Worm (Caenorhabditis elegans) whole organism, young adult: ENCODE measurements around the gene Y41C4A.7.

ENCODE experiments used
- B0019.2 ChIP-seq: fragments of 200-800 bp; sonication (Bioruptor generic); conservative IDR thresholded peaks from 2 replicates; pipeline ENCODE4 v1.3.6; 2022; ENCODE audit warnings: missing genetic modification reagents, missing genetic modification characterization, missing compliant biosample characterization
- Y67H2A.10 ChIP-seq: fragments of 200-800 bp; sonication (Bioruptor generic); conservative IDR thresholded peaks from 2 replicates; pipeline ENCODE4 v1.3.6; 2022; ENCODE audit warnings: missing genetic modification reagents, missing genetic modification characterization, missing compliant biosample characterization
- snpc-4 ChIP-seq, 5 experiments: fragments of 150-350 bp in 1 of 5; sonication (generic microtip) in 4 of 5; optimal IDR thresholded peaks; 2 replicates each; lab custom pipeline; 2014 to 2018; ENCODE audit warnings: missing genetic modification characterization in 5 of 5, missing biosample characterization in 3 of 5, antibody characterized with exemption in 2 of 5, mild to moderate bottlenecking in 2 of 5, missing compliant biosample characterization in 2 of 5, missing genotype in 2 of 5, moderate library complexity in 2 of 5, missing genetic modification reagents in 1 of 5
- unc-130 ChIP-seq: sonication (generic microtip); optimal IDR thresholded peaks from 2 replicates; lab custom pipeline; 2016; ENCODE audit warnings: missing genetic modification reagents, missing genetic modification characterization, missing compliant biosample characterization
- unc-62 ChIP-seq: fragments of 150-350 bp; optimal IDR thresholded peaks from 2 replicates; lab custom pipeline; 2014; ENCODE audit warnings: missing biosample characterization, missing genetic modification reagents, missing genetic modification characterization
- zim-3 ChIP-seq: sonication (generic microtip); optimal IDR thresholded peaks from 2 replicates; lab custom pipeline; 2017; ENCODE audit warnings: mild to moderate bottlenecking, missing genetic modification characterization, moderate library complexity, missing compliant biosample characterization

- no peak for TF ChIP-seq B0019.2 (GFP tag; lab: Robert Waterston, UW)
- TF ChIP-seq snpc-4 (GFP tag; optimal IDR thresholded peaks at IDR 0.05; lab: Kevin White, UChicago) = peak; percentile 27
- peak in 1 of 4 experiments; percentile 9 for TF ChIP-seq snpc-4 (tag; optimal IDR thresholded peaks at IDR 0.05; lab: Kevin White, UChicago)
- TF ChIP-seq zim-3 (tag; lab: Kevin White, UChicago) = no peak
- TF ChIP-seq unc-62 (GFP tag; lab: Kevin White, UChicago) = no peak
- no peak for TF ChIP-seq Y67H2A.10 (GFP tag; lab: Robert Waterston, UW)
- no peak for TF ChIP-seq unc-130 (GFP tag; lab: Kevin White, UChicago)
Measured at ce11 chrIII:11718548-11718947, 19.9 kb downstream of the Y41C4A.7 start, which contains the start of gene Y41C4A.9.
